Worm (Caenorhabditis elegans) whole organism, young adult: ENCODE data around the gene snai-1.

Experiments
- B0019.2 ChIP-seq: fragments of 200-800 bp; sonication (Bioruptor generic); conservative IDR thresholded peaks from 2 replicates; pipeline ENCODE4 v1.3.6; 2022; ENCODE audit warnings: missing genetic modification reagents, missing genetic modification characterization, missing compliant biosample characterization
- B0035.1 ChIP-seq: sonication (generic microtip); optimal IDR thresholded peaks from 2 replicates; lab custom pipeline; 2016; ENCODE audit warnings: missing genetic modification characterization, mild to moderate bottlenecking, missing compliant biosample characterization, missing genotype, missing genetic modification reagents
- F10E7.11 ChIP-seq: sonication (generic microtip); optimal IDR thresholded peaks from 2 replicates; lab custom pipeline; 2017; ENCODE audit warnings: mild to moderate bottlenecking, missing genetic modification characterization, moderate library complexity, missing compliant biosample characterization
- F22D6.2 ChIP-seq: sonication (generic microtip); optimal IDR thresholded peaks from 2 replicates; lab custom pipeline; 2016; ENCODE audit warnings: mild to moderate bottlenecking, missing genetic modification characterization, missing compliant biosample characterization
- F57C9.4 ChIP-seq: sonication (generic microtip); optimal IDR thresholded peaks from 2 replicates; lab custom pipeline; 2017; ENCODE audit warnings: mild to moderate bottlenecking, missing genetic modification characterization, missing compliant biosample characterization
- K11D2.4 ChIP-seq: fragments of 200-800 bp; sonication (Bioruptor generic); IDR thresholded peaks from 2 replicates; pipeline ENCODE4 v1.3.6; 2022; ENCODE audit warnings: missing genetic modification reagents, missing genetic modification characterization, missing compliant biosample characterization
- T07F8.4 ChIP-seq: sonication (generic microtip); optimal IDR thresholded peaks from 2 replicates; lab custom pipeline; 2016; ENCODE audit warnings: mild to moderate bottlenecking, missing genetic modification characterization, moderate library complexity, missing compliant biosample characterization
- T26A5.8 ChIP-seq: sonication (generic microtip); optimal IDR thresholded peaks from 2 replicates; lab custom pipeline; 2016; ENCODE audit warnings: missing genetic modification characterization, missing compliant biosample characterization
- Y53F4B.3 ChIP-seq: fragments of 200-800 bp; sonication (Bioruptor generic); IDR thresholded peaks from 2 replicates; pipeline ENCODE4 v1.3.6; 2022; ENCODE audit warnings: missing genetic modification reagents, missing genetic modification characterization, missing compliant biosample characterization
- akir-1 ChIP-seq: fragments of 200-800 bp; sonication (Bioruptor generic); optimal IDR thresholded peaks from 2 replicates; lab custom pipeline; 2018; ENCODE audit warnings: mild to moderate bottlenecking, missing genetic modification characterization, moderate library complexity, missing compliant biosample characterization
- aptf-3 ChIP-seq: fragments of 200-800 bp; sonication (Bioruptor generic); IDR thresholded peaks from 2 replicates; pipeline ENCODE4 v1.3.6; 2022; ENCODE audit warnings: missing genetic modification characterization, missing compliant biosample characterization
- bed-1 ChIP-seq: fragments of 200-800 bp; sonication (Bioruptor generic); IDR thresholded peaks from 2 replicates; pipeline ENCODE4 v1.3.6; 2022; ENCODE audit warnings: missing genetic modification reagents, missing genetic modification characterization, missing compliant biosample characterization
- bed-2 ChIP-seq: fragments of 200-800 bp; sonication (Bioruptor generic); IDR thresholded peaks from 2 replicates; pipeline ENCODE4 v1.3.6; 2022; ENCODE audit warnings: missing genetic modification reagents, missing genetic modification characterization, missing compliant biosample characterization
- cebp-2 ChIP-seq: fragments of 200-800 bp; sonication (Bioruptor generic); IDR thresholded peaks from 2 replicates; pipeline ENCODE4 v1.3.6; 2022; ENCODE audit warnings: missing genetic modification characterization, missing compliant biosample characterization
- dox-1 ChIP-seq: fragments of 200-800 bp; sonication (Bioruptor generic); IDR thresholded peaks from 2 replicates; pipeline ENCODE4 v1.3.6; 2022; ENCODE audit warnings: missing genetic modification reagents, missing genetic modification characterization, missing compliant biosample characterization
- dpff-1 ChIP-seq: sonication (generic microtip); optimal IDR thresholded peaks from 2 replicates; lab custom pipeline; 2017; ENCODE audit warnings: mild to moderate bottlenecking, missing genetic modification characterization, missing compliant biosample characterization
- egl-18 ChIP-seq: fragments of 200-800 bp; sonication (Bioruptor generic); IDR thresholded peaks from 2 replicates; pipeline ENCODE4 v1.3.6; 2022; ENCODE audit warnings: missing genetic modification reagents, missing genetic modification characterization, missing compliant biosample characterization
- egrh-3 ChIP-seq: fragments of 200-800 bp; sonication (Bioruptor generic); IDR thresholded peaks from 2 replicates; pipeline ENCODE4 v1.3.6; 2022; ENCODE audit warnings: missing genetic modification reagents, missing genetic modification characterization, missing compliant biosample characterization
- fkh-3 ChIP-seq: sonication (generic microtip); optimal IDR thresholded peaks from 2 replicates; lab custom pipeline; 2016; ENCODE audit warnings: mild to moderate bottlenecking, missing genetic modification characterization, missing compliant biosample characterization
- gei-17 ChIP-seq: fragments of 200-800 bp; sonication (Bioruptor generic); optimal IDR thresholded peaks from 2 replicates; lab custom pipeline; 2018; ENCODE audit warnings: mild to moderate bottlenecking, missing genetic modification characterization, missing compliant biosample characterization
- hmg-20 ChIP-seq: fragments of 200-800 bp; sonication (Bioruptor generic); IDR thresholded peaks from 2 replicates; pipeline ENCODE4 v1.3.6; 2022; ENCODE audit warnings: missing genetic modification reagents, missing genetic modification characterization, missing compliant biosample characterization
- hrde-1 ChIP-seq: sonication (generic microtip); optimal IDR thresholded peaks from 2 replicates; lab custom pipeline; 2016; ENCODE audit warnings: missing genetic modification characterization, mild to moderate bottlenecking, missing compliant biosample characterization, moderate library complexity, missing genotype, missing genetic modification reagents, borderline replicate concordance
- let-526 ChIP-seq: fragments of 200-800 bp; sonication (Bioruptor generic); IDR thresholded peaks from 2 replicates; pipeline ENCODE4 v1.3.6; 2022; ENCODE audit warnings: missing genetic modification reagents, missing genetic modification characterization, missing compliant biosample characterization
- let-607 ChIP-seq, 2 experiments: fragments of 200-800 bp in 1 of 2; sonication (Bioruptor generic) in 1 of 2; sonication (generic microtip) in 1 of 2; optimal IDR thresholded peaks; 2 replicates each; lab custom pipeline; 2016 to 2018; ENCODE audit warnings: mild to moderate bottlenecking in 2 of 2, missing compliant biosample characterization in 2 of 2, missing genetic modification characterization in 2 of 2, moderate library complexity in 2 of 2, missing genotype in 1 of 2
- lin-26 ChIP-seq: fragments of 200-800 bp; sonication (Bioruptor generic); IDR thresholded peaks from 2 replicates; pipeline ENCODE4 v1.3.6; 2022; ENCODE audit warnings: missing genetic modification reagents, missing genetic modification characterization, missing compliant biosample characterization
- nfyb-1 ChIP-seq: fragments of 200-800 bp; sonication (Bioruptor generic); IDR thresholded peaks from 2 replicates; pipeline ENCODE4 v1.3.6; 2022; ENCODE audit warnings: missing genetic modification reagents, missing genetic modification characterization, missing compliant biosample characterization
- rcor-1 ChIP-seq: fragments of 200-800 bp; sonication (Bioruptor generic); IDR thresholded peaks from 2 replicates; pipeline ENCODE4 v1.3.6; 2022; ENCODE audit warnings: missing genetic modification reagents, missing genetic modification characterization, missing compliant biosample characterization
- sdz-38 ChIP-seq: sonication (generic microtip); optimal IDR thresholded peaks from 2 replicates; lab custom pipeline; 2016; ENCODE audit warnings: missing genotype, missing genetic modification characterization, missing compliant biosample characterization
- snpc-1.3 ChIP-seq: sonication (generic microtip); optimal IDR thresholded peaks from 2 replicates; lab custom pipeline; 2017; ENCODE audit warnings: missing genetic modification characterization, mild to moderate bottlenecking, missing compliant biosample characterization, antibody characterized with exemption, moderate library complexity, missing genotype, missing genetic modification reagents; ENCODE audit not compliant: insufficient read depth
- snpc-3.4 ChIP-seq: sonication (generic microtip); optimal IDR thresholded peaks from 2 replicates; lab custom pipeline; 2017; ENCODE audit warnings: missing genetic modification characterization, mild to moderate bottlenecking, missing compliant biosample characterization, antibody characterized with exemption, moderate library complexity, missing genotype, missing genetic modification reagents
- snpc-4 ChIP-seq, 5 experiments: fragments of 150-350 bp in 1 of 5; sonication (generic microtip) in 4 of 5; optimal IDR thresholded peaks; 2 replicates each; lab custom pipeline; 2014 to 2018; ENCODE audit warnings: missing genetic modification characterization in 5 of 5, missing biosample characterization in 3 of 5, antibody characterized with exemption in 2 of 5, mild to moderate bottlenecking in 2 of 5, missing compliant biosample characterization in 2 of 5, missing genotype in 2 of 5, moderate library complexity in 2 of 5, missing genetic modification reagents in 1 of 5
- tbx-9 ChIP-seq: sonication (generic microtip); optimal IDR thresholded peaks from 2 replicates; lab custom pipeline; 2016; ENCODE audit warnings: borderline replicate concordance, missing genetic modification characterization, inconsistent platforms, missing compliant biosample characterization
- zim-3 ChIP-seq: sonication (generic microtip); optimal IDR thresholded peaks from 2 replicates; lab custom pipeline; 2017; ENCODE audit warnings: mild to moderate bottlenecking, missing genetic modification characterization, moderate library complexity, missing compliant biosample characterization
- ztf-22 ChIP-seq: fragments of 200-800 bp; sonication (Bioruptor generic); optimal IDR thresholded peaks from 2 replicates; lab custom pipeline; 2018; ENCODE audit warnings: mild to moderate bottlenecking, missing genetic modification characterization, moderate library complexity, missing compliant biosample characterization
- ztf-26 ChIP-seq: sonication (generic microtip); optimal IDR thresholded peaks from 2 replicates; lab custom pipeline; 2017; ENCODE audit warnings: missing genetic modification characterization, missing compliant biosample characterization
- ztf-3 ChIP-seq: fragments of 200-800 bp; sonication (Bioruptor generic); optimal IDR thresholded peaks from 2 replicates; lab custom pipeline; 2018; ENCODE audit warnings: mild to moderate bottlenecking, missing genetic modification characterization, missing compliant biosample characterization
- ztf-6 ChIP-seq: fragments of 200-800 bp; sonication (Bioruptor generic); IDR thresholded peaks from 2 replicates; pipeline ENCODE4 v1.3.6; 2022; ENCODE audit warnings: missing genetic modification reagents, missing genetic modification characterization, missing compliant biosample characterization

Gene snai-1

DNA sequence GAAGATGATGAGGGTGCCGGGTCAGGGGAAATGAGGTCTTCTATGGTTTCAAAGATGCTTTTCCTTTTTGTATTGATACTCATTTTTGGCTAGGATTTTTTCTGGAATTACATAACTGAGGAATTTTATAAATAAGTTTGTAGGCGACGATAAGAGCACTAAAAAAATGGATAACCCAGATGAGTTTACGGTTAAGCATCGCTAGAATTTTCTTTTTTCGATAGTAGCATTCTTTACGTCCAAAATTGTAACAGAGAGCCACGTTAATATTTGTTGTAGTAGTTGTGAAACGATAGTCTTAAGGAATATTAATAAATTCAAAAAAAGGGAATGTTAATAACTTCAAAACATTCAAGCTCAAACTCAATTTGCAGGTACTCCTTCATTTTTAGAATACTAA, at the start of gene snai-1:
Gene snai-1 (minus strand): TSS at position 101 of the 400 bp plus-strand sequence.
- TF ChIP-seq ztf-26 (tag; lab: Kevin White, UChicago) (no peak), hrde-1 (no peak), ztf-6 (GFP tag; lab: Robert Waterston, UW) (no peak), bed-2 (GFP tag; lab: Robert Waterston, UW) (no peak), sdz-38 (tag; lab: Kevin White, UChicago) (no peak), ztf-22 (no peak), let-526 (GFP tag; lab: Robert Waterston, UW) (no peak), bed-1 (no peak), T26A5.8 (tag; lab: Kevin White, UChicago) (no peak), K11D2.4 (GFP tag; lab: Robert Waterston, UW) (no peak), tbx-9 (no peak), F10E7.11 (tag; lab: Kevin White, UChicago) (no peak), snpc-3.4 (tag; lab: Kevin White, UChicago) (no peak), aptf-3 (GFP tag; lab: Robert Waterston, UW) (no peak), F57C9.4 (no peak), akir-1 (GFP tag; lab: Kevin White, UChicago) (no peak), B0035.1 (tag; lab: Kevin White, UChicago) (no peak), T07F8.4 (no peak), snpc-1.3 (no peak)

DNA sequence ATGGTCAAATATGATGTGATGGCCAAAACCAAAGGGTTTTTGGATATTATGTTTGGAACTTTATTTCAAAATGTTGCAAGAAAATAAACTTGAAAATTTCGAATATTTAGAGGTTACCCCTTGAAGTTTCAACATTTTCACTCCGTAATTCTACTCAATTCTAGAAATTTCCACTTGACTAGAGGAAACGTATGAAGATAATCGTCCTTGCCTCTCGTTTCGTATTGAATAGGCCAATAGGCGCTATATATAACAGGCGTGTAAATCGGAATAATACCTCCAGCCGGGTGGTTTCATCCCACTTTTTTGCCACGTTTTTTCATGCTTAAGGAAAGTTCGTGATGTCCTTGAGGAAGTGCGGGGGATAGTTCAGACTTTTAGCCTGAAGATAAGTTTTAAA, 29.8 kb upstream of the snai-1 start:
- TF ChIP-seq cebp-2 (GFP tag; lab: Robert Waterston, UW) (no peak), dpff-1 (no peak), fkh-3 (tag; lab: Kevin White, UChicago) (no peak), F57C9.4 (no peak), akir-1 (GFP tag; lab: Kevin White, UChicago) (no peak), ztf-6 (GFP tag; lab: Robert Waterston, UW) (no peak), B0019.2 (no peak), dox-1 (no peak), ztf-26 (tag; lab: Kevin White, UChicago) (no peak), nfyb-1 (GFP tag; lab: Robert Waterston, UW) (no peak), Y53F4B.3 (GFP tag; lab: Robert Waterston, UW) (no peak), F22D6.2 (tag; lab: Kevin White, UChicago) (no peak), hrde-1 (no peak), rcor-1 (GFP tag; lab: Robert Waterston, UW) (no peak), snpc-3.4 (tag; lab: Kevin White, UChicago) (no peak), hmg-20 (GFP tag; lab: Robert Waterston, UW) (no peak), egl-18 (no peak), lin-26 (GFP tag; lab: Robert Waterston, UW) (no peak), sdz-38 (tag; lab: Kevin White, UChicago) (no peak)

- no peak for TF ChIP-seq gei-17 (GFP tag; lab: Kevin White, UChicago)
- no peak for TF ChIP-seq egrh-3 (GFP tag; lab: Robert Waterston, UW)
- no peak for TF ChIP-seq ztf-3 (GFP tag; lab: Kevin White, UChicago)
- TF ChIP-seq zim-3 (tag; lab: Kevin White, UChicago), result no peak
- no peak for TF ChIP-seq let-607 (tag; optimal IDR thresholded peaks at IDR 0.05; lab: Kevin White, UChicago)
- no peak for TF ChIP-seq snpc-4 (GFP tag; optimal IDR thresholded peaks at IDR 0.05; lab: Kevin White, UChicago)
- TF ChIP-seq snpc-4 (tag; optimal IDR thresholded peaks at IDR 0.05; lab: Kevin White, UChicago), result no peak
- TF ChIP-seq, all 124 proteins: peak for 0
Measured at ce11 chrIV:339508-339907, 26.0 kb upstream of the snai-1 start, which contains the start of gene cdh-8. Gene cdh-8, plus strand, starts transcription at chrIV:339808.
